Fruit fly (Drosophila melanogaster) whole organism, embryonic: ENCODE data around the gene TMEM216.
A peak's percentile ranks its signal among the peaks of the same experiment; 100 is the strongest.

Source experiments
- CG10543 ChIP-seq: fragments of 200-800 bp; sonication (Bioruptor generic); optimal IDR thresholded peaks from 3 replicates; lab custom pipeline; 2017; ENCODE audit warnings: missing biosample characterization, mild to moderate bottlenecking, missing genetic modification characterization, moderate library complexity
- CG10565 ChIP-seq: fragments of 200-800 bp; sonication (Bioruptor generic); optimal IDR thresholded peaks from 3 replicates; lab custom pipeline; 2016; ENCODE audit warnings: missing biosample characterization, mild to moderate bottlenecking, missing genetic modification characterization
- CG10979 ChIP-seq: fragments of 200-800 bp; sonication (Bioruptor generic); optimal IDR thresholded peaks from 2 replicates; lab custom pipeline; 2018; ENCODE audit warnings: missing biosample characterization, mild to moderate bottlenecking, missing genetic modification characterization, moderate library complexity
- CG12299 ChIP-seq: fragments of 200-800 bp; sonication (Bioruptor generic); optimal IDR thresholded peaks from 2 replicates; lab custom pipeline; 2018; ENCODE audit warnings: missing biosample characterization, mild to moderate bottlenecking, missing genetic modification characterization
- CG12744 ChIP-seq: fragments of 200-800 bp; sonication (Bioruptor generic); optimal IDR thresholded peaks from 2 replicates; lab custom pipeline; 2016; ENCODE audit warnings: missing biosample characterization, missing genetic modification characterization
- CG13296 ChIP-seq: fragments of 200-800 bp; sonication (Bioruptor generic); optimal IDR thresholded peaks from 3 replicates; lab custom pipeline; 2018; ENCODE audit warnings: missing biosample characterization, mild to moderate bottlenecking, missing genetic modification characterization
- CG14050 ChIP-seq: fragments of 200-800 bp; sonication (Bioruptor generic); IDR thresholded peaks from 3 replicates; pipeline ENCODE4 v1.3.6; 2022; ENCODE audit warnings: missing biosample characterization, missing genetic modification characterization
- CG1603 ChIP-seq: fragments of 200-800 bp; sonication (Bioruptor generic); optimal IDR thresholded peaks from 2 replicates; lab custom pipeline; 2019; ENCODE audit warnings: missing biosample characterization, mild to moderate bottlenecking, missing genetic modification characterization, moderate library complexity
- CG17186 ChIP-seq: fragments of 200-800 bp; sonication (Bioruptor generic); optimal IDR thresholded peaks from 3 replicates; lab custom pipeline; 2017; ENCODE audit warnings: missing biosample characterization, missing genetic modification reagents, missing genetic modification characterization
- CG3281 ChIP-seq: fragments of 200-800 bp; sonication (Bioruptor generic); optimal IDR thresholded peaks from 3 replicates; lab custom pipeline; 2017; ENCODE audit warnings: missing biosample characterization, mild to moderate bottlenecking, missing genetic modification characterization
- CG4707 ChIP-seq: fragments of 200-800 bp; sonication (Bioruptor generic); optimal IDR thresholded peaks from 2 replicates; lab custom pipeline; 2018; ENCODE audit warnings: missing biosample characterization, mild to moderate bottlenecking, missing genetic modification characterization, moderate library complexity
- CG4730 ChIP-seq: fragments of 200-800 bp; sonication (Bioruptor generic); IDR thresholded peaks from 2 replicates; pipeline ENCODE4 v1.3.6; 2022; ENCODE audit warnings: missing biosample characterization, missing genetic modification characterization
- CG4854 ChIP-seq: fragments of 200-800 bp; sonication (Bioruptor generic); optimal IDR thresholded peaks from 2 replicates; lab custom pipeline; 2016; ENCODE audit warnings: missing biosample characterization, missing genetic modification characterization, inconsistent platforms
- CG5953 ChIP-seq: fragments of 200-800 bp; sonication (Bioruptor generic); IDR thresholded peaks from 2 replicates; pipeline ENCODE4 v1.3.6; 2022; ENCODE audit warnings: missing biosample characterization, missing genetic modification characterization
- CG6272 ChIP-seq: fragments of 200-800 bp; sonication (Bioruptor generic); IDR thresholded peaks from 2 replicates; pipeline ENCODE4 v1.3.6; 2022; ENCODE audit warnings: missing biosample characterization, missing genetic modification characterization
- CG6854 ChIP-seq: fragments of 200-800 bp; sonication (Bioruptor generic); optimal IDR thresholded peaks from 3 replicates; lab custom pipeline; 2017; ENCODE audit warnings: missing biosample characterization, mild to moderate bottlenecking, missing genetic modification characterization
- CG7839 ChIP-seq: fragments of 200-800 bp; sonication (Bioruptor generic); optimal IDR thresholded peaks from 3 replicates; lab custom pipeline; 2018; ENCODE audit warnings: missing biosample characterization, mild to moderate bottlenecking, missing genetic modification characterization, moderate library complexity
- CG9727 ChIP-seq: fragments of 200-800 bp; sonication (Bioruptor generic); optimal IDR thresholded peaks from 3 replicates; lab custom pipeline; 2017; ENCODE audit warnings: missing biosample characterization, mild to moderate bottlenecking, missing genetic modification characterization
- CrebB ChIP-seq: fragments of 200-800 bp; sonication (Bioruptor generic); optimal IDR thresholded peaks from 3 replicates; lab custom pipeline; 2018; ENCODE audit warnings: missing biosample characterization, mild to moderate bottlenecking, missing genetic modification characterization
- Doc3 ChIP-seq: fragments of 200-800 bp; sonication (Bioruptor generic); IDR thresholded peaks from 3 replicates; pipeline ENCODE4 v1.3.6; 2022; ENCODE audit warnings: missing biosample characterization, missing genetic modification characterization; ENCODE audit not compliant: partially characterized antibody
- Drgx ChIP-seq: fragments of 200-800 bp; sonication (Bioruptor generic); IDR thresholded peaks from 2 replicates; pipeline ENCODE4 v1.3.6; 2022; ENCODE audit warnings: missing biosample characterization, missing genetic modification characterization
- MBD-R2 ChIP-seq: fragments of 200-800 bp; sonication (Bioruptor generic); IDR thresholded peaks from 2 replicates; pipeline ENCODE4 v1.3.6; 2022; ENCODE audit warnings: missing biosample characterization, missing genetic modification characterization
- Mad ChIP-seq: fragments of 200-800 bp; sonication (Bioruptor generic); optimal IDR thresholded peaks from 2 replicates; lab custom pipeline; 2016; ENCODE audit warnings: missing biosample characterization, missing genetic modification characterization
- Nf-YA ChIP-seq: fragments of 200-800 bp; sonication (Bioruptor generic); IDR thresholded peaks from 2 replicates; pipeline ENCODE4 v1.3.6; 2022; ENCODE audit warnings: missing biosample characterization, missing genetic modification characterization
- PHDP ChIP-seq: fragments of 200-800 bp; sonication (Bioruptor generic); optimal IDR thresholded peaks from 3 replicates; lab custom pipeline; 2018; ENCODE audit warnings: missing biosample characterization, mild to moderate bottlenecking, missing genetic modification characterization, moderate library complexity
- Rx ChIP-seq: fragments of 200-800 bp; sonication (Bioruptor generic); IDR thresholded peaks from 2 replicates; pipeline ENCODE4 v1.3.6; 2022; ENCODE audit warnings: missing biosample characterization, missing genetic modification characterization
- Tbp ChIP-seq: fragments of >200 bp; optimal IDR thresholded peaks from 2 replicates; lab custom pipeline; 2018; ENCODE audit warnings: missing biosample characterization, missing genetic modification characterization
- ac ChIP-seq: fragments of 200-800 bp; sonication (Bioruptor generic); optimal IDR thresholded peaks from 3 replicates; lab custom pipeline; 2017; ENCODE audit warnings: missing biosample characterization, mild to moderate bottlenecking, missing genetic modification characterization
- amos ChIP-seq: fragments of 200-800 bp; sonication (Bioruptor generic); IDR thresholded peaks from 2 replicates; pipeline ENCODE4 v1.3.6; 2022; ENCODE audit warnings: missing biosample characterization, missing genetic modification characterization; ENCODE audit not compliant: partially characterized antibody
- bowl ChIP-seq: fragments of 200-800 bp; sonication (Bioruptor generic); IDR thresholded peaks from 2 replicates; pipeline ENCODE4 v1.3.6; 2022; ENCODE audit warnings: missing biosample characterization, missing genetic modification characterization
- chinmo ChIP-seq: fragments of 200-800 bp; sonication (Bioruptor generic); IDR thresholded peaks from 4 replicates; pipeline ENCODE4 v1.3.6; 2022; ENCODE audit warnings: missing biosample characterization, missing genetic modification characterization; ENCODE audit not compliant: partially characterized antibody
- chm ChIP-seq: fragments of 200-800 bp; sonication (Bioruptor generic); IDR thresholded peaks from 2 replicates; pipeline ENCODE4 v1.3.6; 2022; ENCODE audit warnings: missing biosample characterization, missing genetic modification characterization
- disco-r ChIP-seq: fragments of 200-800 bp; sonication (Bioruptor generic); optimal IDR thresholded peaks from 2 replicates; lab custom pipeline; 2016; ENCODE audit warnings: missing biosample characterization, missing genetic modification characterization
- fd102C ChIP-seq: fragments of 200-800 bp; sonication (Bioruptor generic); optimal IDR thresholded peaks from 2 replicates; lab custom pipeline; 2018; ENCODE audit warnings: missing biosample characterization, mild to moderate bottlenecking, missing genetic modification characterization, moderate library complexity
- fru ChIP-seq: fragments of >200 bp; optimal IDR thresholded peaks from 2 replicates; lab custom pipeline; 2017
- ftz-f1 ChIP-seq: fragments of 200-800 bp; sonication (Bioruptor generic); optimal IDR thresholded peaks from 2 replicates; lab custom pipeline; 2016; ENCODE audit warnings: missing biosample characterization, missing genetic modification characterization
- gce ChIP-seq: fragments of 200-800 bp; sonication (Bioruptor generic); IDR thresholded peaks from 3 replicates; pipeline ENCODE4 v1.3.6; 2022; ENCODE audit warnings: missing biosample characterization, missing genetic modification characterization
- gem ChIP-seq: fragments of 200-800 bp; sonication (Bioruptor generic); optimal IDR thresholded peaks from 2 replicates; lab custom pipeline; 2019; ENCODE audit warnings: missing biosample characterization, mild to moderate bottlenecking, missing genetic modification characterization, moderate library complexity
- inv ChIP-seq: fragments of 200-800 bp; sonication (Bioruptor generic); IDR thresholded peaks from 2 replicates; pipeline ENCODE4 v1.3.6; 2022; ENCODE audit warnings: missing biosample characterization, missing genetic modification characterization; ENCODE audit not compliant: partially characterized antibody
- jigr1 ChIP-seq: fragments of 200-800 bp; sonication (Bioruptor generic); IDR thresholded peaks from 3 replicates; pipeline ENCODE4 v1.3.6; 2022; ENCODE audit warnings: missing biosample characterization, missing genetic modification characterization
- jing ChIP-seq: fragments of 200-800 bp; sonication (Bioruptor generic); optimal IDR thresholded peaks from 2 replicates; lab custom pipeline; 2018; ENCODE audit warnings: missing biosample characterization, mild to moderate bottlenecking, missing genetic modification characterization
- lbe ChIP-seq: fragments of 200-800 bp; sonication (Bioruptor generic); optimal IDR thresholded peaks from 2 replicates; lab custom pipeline; 2016; ENCODE audit warnings: missing biosample characterization, mild to moderate bottlenecking, missing genetic modification characterization
- nerfin-2 ChIP-seq: fragments of 200-800 bp; sonication (Bioruptor generic); IDR thresholded peaks from 2 replicates; pipeline ENCODE4 v1.3.6; 2022; ENCODE audit warnings: missing biosample characterization, missing genetic modification characterization; ENCODE audit not compliant: partially characterized antibody
- sc ChIP-seq, 3 experiments: fragments of >200 bp in 2 of 3; fragments of 200-800 bp in 1 of 3; sonication (Bioruptor generic) in 1 of 3; optimal IDR thresholded peaks; 2 replicates in 2 of 3; 3 replicates in 1 of 3; lab custom pipeline; 2017; ENCODE audit warnings: mild to moderate bottlenecking in 1 of 3, missing biosample characterization in 1 of 3, missing genetic modification characterization in 1 of 3, missing genetic modification reagents in 1 of 3
- sisA ChIP-seq: fragments of 200-800 bp; sonication (Bioruptor generic); IDR thresholded peaks from 2 replicates; pipeline ENCODE4 v1.3.6; 2022; ENCODE audit warnings: missing biosample characterization, missing genetic modification characterization
- stc ChIP-seq: fragments of 200-800 bp; sonication (Bioruptor generic); IDR thresholded peaks from 2 replicates; pipeline ENCODE4 v1.3.6; 2022; ENCODE audit warnings: missing biosample characterization, missing genetic modification characterization
- tin ChIP-seq: fragments of 200-800 bp; sonication (Bioruptor generic); optimal IDR thresholded peaks from 3 replicates; lab custom pipeline; 2016; ENCODE audit warnings: missing biosample characterization, missing genetic modification characterization
- trem ChIP-seq: fragments of 200-800 bp; optimal IDR thresholded peaks from 3 replicates; lab custom pipeline; 2019; ENCODE audit warnings: missing biosample characterization, mild to moderate bottlenecking, missing genetic modification characterization, moderate library complexity
- tx ChIP-seq: fragments of 200-800 bp; sonication (Bioruptor generic); optimal IDR thresholded peaks from 2 replicates; lab custom pipeline; 2016; ENCODE audit warnings: missing biosample characterization, missing genetic modification characterization
- unpg ChIP-seq: fragments of 200-800 bp; sonication (Bioruptor generic); optimal IDR thresholded peaks from 3 replicates; lab custom pipeline; 2018; ENCODE audit warnings: missing biosample characterization, mild to moderate bottlenecking, missing genetic modification characterization, moderate library complexity

TMEM216 gene

dm6 chr3R:8676560-8677000, 39.5 kb upstream of the TMEM216 start, which contains the start of the genes Unc50, CG11755 and CG8043 (continued):
- peak; percentile 78 for TF ChIP-seq CG10543 (GFP tag; lab: Kevin White, UChicago)
- TF ChIP-seq CG9727 (GFP tag; lab: Kevin White, UChicago), result peak; percentile 82
- TF ChIP-seq gem (tag; lab: Kevin White, UChicago), result peak; percentile 87
- TF ChIP-seq amos (GFP tag; lab: Robert Waterston, UW), result peak; percentile 93
- TF ChIP-seq chm (GFP tag; lab: Robert Waterston, UW), result no peak
- no peak for TF ChIP-seq CG6854
- peak; percentile 15 for TF ChIP-seq fd102C (GFP tag; lab: Kevin White, UChicago)
- peak; percentile 14 for TF ChIP-seq ac (GFP tag; lab: Kevin White, UChicago)
- no peak for TF ChIP-seq sc (optimal IDR thresholded peaks at IDR 0.05; lab: Kevin White, UChicago)
- peak; percentile 29 for TF ChIP-seq sc (GFP tag; optimal IDR thresholded peaks at IDR 0.05; lab: Kevin White, UChicago)
- no peak for TF ChIP-seq Nf-YA (GFP tag; lab: Robert Waterston, UW)
- peak; percentile 35; the same call in 1 of the 2 replicates for TF ChIP-seq Drgx (GFP tag; lab: Robert Waterston, UW)
- TF ChIP-seq CG7839 (tag; lab: Kevin White, UChicago), result peak; percentile 80
- no peak for TF ChIP-seq CG10565 (GFP tag; lab: Kevin White, UChicago)
- peak; percentile 79 for TF ChIP-seq lbe (GFP tag; lab: Kevin White, UChicago)
- TF ChIP-seq CG13296 (GFP tag; lab: Kevin White, UChicago), result peak; percentile 69
- TF ChIP-seq disco-r (GFP tag; lab: Kevin White, UChicago), result peak; percentile 53
- peak; percentile 71 for TF ChIP-seq CG3281 (GFP tag; lab: Kevin White, UChicago)
- TF ChIP-seq CG1603 (tag; lab: Kevin White, UChicago), result peak; percentile 78
- TF ChIP-seq bowl, result no peak
- peak; percentile 75 for TF ChIP-seq CG10979 (tag; lab: Kevin White, UChicago)
- TF ChIP-seq fru, result no peak
- peak; percentile 70 for TF ChIP-seq CG4854 (GFP tag; lab: Kevin White, UChicago)
- TF ChIP-seq chinmo (GFP tag; lab: Robert Waterston, UW), result peak; percentile 85; the same call in 2 of the 4 replicates
- peak; percentile 28 for TF ChIP-seq CG12299 (tag; lab: Kevin White, UChicago)
- TF ChIP-seq CG6272 (GFP tag; lab: Robert Waterston, UW), result peak; percentile 83
- peak; percentile 100 for TF ChIP-seq Doc3 (GFP tag; lab: Robert Waterston, UW)
- no peak for TF ChIP-seq stc (GFP tag; lab: Robert Waterston, UW)
- peak; percentile 51 for TF ChIP-seq CG4730 (GFP tag; lab: Robert Waterston, UW)
- peak; percentile 77 for TF ChIP-seq tin (GFP tag; lab: Kevin White, UChicago)
- TF ChIP-seq trem (tag; lab: Kevin White, UChicago), result peak; percentile 94
- peak; percentile 75; the same call in 2 of the 3 replicates for TF ChIP-seq jigr1 (GFP tag; lab: Robert Waterston, UW)
- peak; percentile 73 for TF ChIP-seq sisA (GFP tag; lab: Robert Waterston, UW)
- TF ChIP-seq CG12744 (GFP tag; lab: Kevin White, UChicago), result peak; percentile 65
- TF ChIP-seq PHDP (tag; lab: Kevin White, UChicago), result no peak
- peak; percentile 88 for TF ChIP-seq nerfin-2 (GFP tag; lab: Robert Waterston, UW)
- peak; percentile 25; the same call in 1 of the 3 replicates for TF ChIP-seq CG14050
- TF ChIP-seq CrebB (tag; lab: Kevin White, UChicago), result peak; percentile 64
- no peak for TF ChIP-seq ftz-f1 (GFP tag; lab: Kevin White, UChicago)
- TF ChIP-seq CG17186 (GFP tag; lab: Kevin White, UChicago), result peak; percentile 75
- no peak for TF ChIP-seq jing (GFP tag; lab: Kevin White, UChicago)
- no peak for TF ChIP-seq CG5953
- peak; percentile 97 for TF ChIP-seq inv (GFP tag; lab: Robert Waterston, UW)
- TF ChIP-seq MBD-R2 (GFP tag; lab: Robert Waterston, UW), result peak; percentile 95
- TF ChIP-seq Mad (GFP tag; lab: Kevin White, UChicago), result peak; percentile 76
- TF ChIP-seq unpg (GFP tag; lab: Kevin White, UChicago), result peak; percentile 74
- TF ChIP-seq Tbp (GFP tag; lab: Kevin White, UChicago), result no peak
- peak; percentile 1 for TF ChIP-seq CG4707
- TF ChIP-seq gce (GFP tag; lab: Robert Waterston, UW), result no peak
- TF ChIP-seq tx (GFP tag; lab: Kevin White, UChicago), result peak; percentile 53
- TF ChIP-seq Rx (GFP tag; lab: Robert Waterston, UW), result peak; percentile 46; the same call in 1 of the 2 replicates
